Fruit fly (Drosophila melanogaster): ENCODE measurements around the gene Fkbp39.

Fkbp39 gene

DNA sequence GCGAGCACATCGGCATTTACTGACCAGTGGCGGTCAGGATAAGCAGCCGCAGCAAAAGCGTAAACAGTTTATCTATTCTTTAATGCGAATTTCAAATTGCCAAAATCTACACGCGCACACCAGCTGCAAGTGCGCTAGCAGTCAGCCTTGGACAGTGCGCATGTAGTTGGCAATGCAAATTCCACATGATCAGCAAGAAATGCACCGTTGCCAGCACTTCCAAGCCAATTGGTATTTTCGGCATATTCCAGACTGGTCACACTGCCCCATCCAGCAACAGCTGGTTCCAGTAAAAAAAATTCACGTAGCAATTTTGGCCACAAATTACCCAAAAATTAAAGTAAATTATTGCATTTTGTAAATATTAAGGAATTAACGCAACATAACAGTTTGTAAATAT, 45.2 kb downstream of the Fkbp39 start (continued):
- TF ChIP-seq lbe (GFP tag; optimal IDR thresholded peaks at IDR 0.05) (peak; percentile 52), sc (optimal IDR thresholded peaks at IDR 0.05) (no peak), sc (GFP tag; optimal IDR thresholded peaks at IDR 0.05) (no peak), TFAM (GFP tag; optimal IDR thresholded peaks at IDR 0.05) (no peak), CG8478 (optimal IDR thresholded peaks at IDR 0.05) (peak; percentile 65), Gug (GFP tag; IDR thresholded peaks at IDR 0.05) (no peak), Dref (GFP tag; IDR thresholded peaks at IDR 0.05) (no peak), ERR (GFP tag; optimal IDR thresholded peaks at IDR 0.05) (no peak), CG4404 (GFP tag; IDR thresholded peaks at IDR 0.05) (no peak), CG6854 (GFP tag; optimal IDR thresholded peaks at IDR 0.05) (no peak), CG9437 (GFP tag; optimal IDR thresholded peaks at IDR 0.05) (no peak), emc (GFP tag; optimal IDR thresholded peaks at IDR 0.05) (no peak), CG15011 (GFP tag; optimal IDR thresholded peaks at IDR 0.05) (no peak), trem (tag; optimal IDR thresholded peaks at IDR 0.05) (peak; percentile 64), mirr (GFP tag; optimal IDR thresholded peaks at IDR 0.05) (peak; percentile 8), lilli (GFP tag; optimal IDR thresholded peaks at IDR 0.05) (peak; percentile 48), CG34224 (GFP tag; IDR thresholded peaks at IDR 0.05; ENCODE audit: partially characterized antibody) (no peak), her (GFP tag; optimal IDR thresholded peaks at IDR 0.05) (peak; percentile 49), bcd (GFP tag; optimal IDR thresholded peaks at IDR 0.05) (peak; percentile 28), NFAT (GFP tag; IDR thresholded peaks at IDR 0.05) (no peak), Opbp (GFP tag; IDR thresholded peaks at IDR 0.05; ENCODE audit: partially characterized antibody) (no peak), CG14860 (GFP tag; IDR thresholded peaks at IDR 0.05; ENCODE audit: partially characterized antibody) (no peak), CG15479 (GFP tag; optimal IDR thresholded peaks at IDR 0.05) (no peak), CG34376 (GFP tag; optimal IDR thresholded peaks at IDR 0.05) (no peak), ato (GFP tag; IDR thresholded peaks at IDR 0.05; ENCODE audit: partially characterized antibody) (no peak), shn (GFP tag; optimal IDR thresholded peaks at IDR 0.05) (peak; percentile 4), maf-S (GFP tag; optimal IDR thresholded peaks at IDR 0.05) (peak; percentile 9), CG31365 (tag; optimal IDR thresholded peaks at IDR 0.05) (no peak), CG43689 (GFP tag; IDR thresholded peaks at IDR 0.05) (no peak), CG1529 (GFP tag; optimal IDR thresholded peaks at IDR 0.05) (no peak), CG14965 (GFP tag; optimal IDR thresholded peaks at IDR 0.05; ENCODE audit: borderline replicate concordance) (no peak), CG11504 (tag; optimal IDR thresholded peaks at IDR 0.05) (peak; percentile 50), gt (GFP tag; IDR thresholded peaks at IDR 0.05) (no peak), ash1 (GFP tag; optimal IDR thresholded peaks at IDR 0.05) (no peak), eve (GFP tag; optimal IDR thresholded peaks at IDR 0.05) (no peak), Ptx1 (GFP tag; IDR thresholded peaks at IDR 0.05) (no peak), CG32767 (GFP tag; IDR thresholded peaks at IDR 0.05) (no peak), CG1647 (GFP tag; optimal IDR thresholded peaks at IDR 0.05) (no peak), pnt (GFP tag; optimal IDR thresholded peaks at IDR 0.05) (no peak), CG8388 (GFP tag; optimal IDR thresholded peaks at IDR 0.05) (no peak), CG7745 (tag; optimal IDR thresholded peaks at IDR 0.05) (no peak), caup (GFP tag; optimal IDR thresholded peaks at IDR 0.05; ENCODE audit: severe bottlenecking) (no peak), CG11247 (GFP tag; IDR thresholded peaks at IDR 0.05) (no peak), H15 (GFP tag; IDR thresholded peaks at IDR 0.05) (no peak), az2 (GFP tag; optimal IDR thresholded peaks at IDR 0.05) (no peak), CG2202 (tag; optimal IDR thresholded peaks at IDR 0.05) (no peak), br (optimal IDR thresholded peaks at IDR 0.05) (no peak), abd-A (tag; optimal IDR thresholded peaks at IDR 0.05) (no peak), Oaz (GFP tag; IDR thresholded peaks at IDR 0.05) (no peak), GATAe (GFP tag; conservative IDR thresholded peaks at IDR 0.05) (no peak), BtbVII (GFP tag; optimal IDR thresholded peaks at IDR 0.05) (no peak), so (GFP tag; IDR thresholded peaks at IDR 0.05) (no peak), ase (GFP tag; IDR thresholded peaks at IDR 0.05) (no peak)

Measured in whole organism, embryonic.